Worm (Caenorhabditis elegans): Measurements from ENCODE around the gene cpt-6.

DNA sequence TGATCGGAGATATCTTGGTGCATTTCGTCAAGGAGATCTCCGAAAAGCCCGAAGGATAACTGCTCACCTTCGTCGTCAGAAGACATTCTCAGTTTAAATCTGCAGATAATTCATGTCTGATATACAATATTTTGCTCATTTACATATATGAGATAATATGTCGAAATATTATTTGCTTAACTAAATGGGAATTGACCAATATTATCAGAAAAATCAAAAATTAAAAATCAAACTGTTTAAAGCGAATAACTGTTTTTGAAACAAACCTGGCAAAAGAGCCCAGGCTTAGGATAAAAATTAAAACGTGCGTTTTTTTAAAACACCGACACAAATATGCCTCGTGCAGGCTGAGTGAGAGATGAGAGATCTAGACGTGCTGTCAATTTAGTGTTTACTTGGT is 52.1 kb downstream of the cpt-6 start, which contains the start of gene T05H4.15:
- TF ChIP-seq nhr-28 (tag; optimal IDR thresholded peaks at IDR 0.05) (no peak), ceh-28 (tag; optimal IDR thresholded peaks at IDR 0.05) (no peak), unc-62 (GFP tag; optimal IDR thresholded peaks at IDR 0.05 in 1 of 2) (no peak), unc-62 (tag; optimal IDR thresholded peaks at IDR 0.05) (no peak), aha-1 (tag) (no peak), ces-1 (GFP tag; optimal IDR thresholded peaks at IDR 0.05) (no peak), mdt-29 (GFP tag; IDR thresholded peaks at IDR 0.05) (no peak), ctbp-1 (GFP tag; IDR thresholded peaks at IDR 0.05) (no peak), mep-1 (tag; optimal IDR thresholded peaks at IDR 0.05) (no peak), daf-12 (tag; optimal IDR thresholded peaks at IDR 0.05) (no peak), mdl-1 (tag; optimal IDR thresholded peaks at IDR 0.05) (no peak)

All from whole organism, L4 larva.